Worm (Caenorhabditis elegans) whole organism, young adult: ENCODE results near the gene rpa-1.

Experiments used
- F49E8.2 ChIP-seq: sonication (generic microtip); optimal IDR thresholded peaks from 3 replicates; lab custom pipeline; 2017; ENCODE audit warnings: missing genetic modification characterization, mild to moderate bottlenecking, missing compliant biosample characterization, antibody characterized with exemption, moderate library complexity; ENCODE audit not compliant: insufficient read depth
- F57C9.4 ChIP-seq: sonication (generic microtip); optimal IDR thresholded peaks from 2 replicates; lab custom pipeline; 2017; ENCODE audit warnings: mild to moderate bottlenecking, missing genetic modification characterization, missing compliant biosample characterization
- K12H6.12 ChIP-seq: fragments of 200-800 bp; sonication (Bioruptor generic); optimal IDR thresholded peaks from 2 replicates; lab custom pipeline; 2018; ENCODE audit warnings: mild to moderate bottlenecking, missing genetic modification characterization, missing compliant biosample characterization
- ceh-27 ChIP-seq: fragments of 200-800 bp; sonication (Bioruptor generic); optimal IDR thresholded peaks from 2 replicates; lab custom pipeline; 2018; ENCODE audit warnings: mild to moderate bottlenecking, missing genetic modification characterization, moderate library complexity, missing compliant biosample characterization
- ceh-58 ChIP-seq: fragments of 200-800 bp; sonication (Bioruptor generic); IDR thresholded peaks from 2 replicates; pipeline ENCODE4 v1.3.6; 2022; ENCODE audit warnings: missing genetic modification characterization, missing compliant biosample characterization
- chd-7 ChIP-seq: sonication (generic microtip); optimal IDR thresholded peaks from 2 replicates; lab custom pipeline; 2016; ENCODE audit warnings: mild to moderate bottlenecking, missing genetic modification characterization, moderate library complexity, missing compliant biosample characterization
- hsf-1 ChIP-seq: fragments of 200-800 bp; sonication (Bioruptor generic); IDR thresholded peaks from 2 replicates; pipeline ENCODE4 v1.3.6; 2022; ENCODE audit warnings: missing genetic modification reagents, missing genetic modification characterization, missing compliant biosample characterization
- madf-3 ChIP-seq: fragments of 200-800 bp; sonication (Bioruptor generic); IDR thresholded peaks from 2 replicates; pipeline ENCODE4 v1.3.6; 2022; ENCODE audit warnings: missing genetic modification reagents, missing genetic modification characterization, missing compliant biosample characterization
- rpc-1 ChIP-seq, 2 experiments: fragments of 150-350 bp in 1 of 2; sonication (generic microtip) in 1 of 2; optimal IDR thresholded peaks; 2 replicates each; lab custom pipeline; 2014 to 2018; ENCODE audit warnings: missing biosample characterization in 1 of 2, missing genetic modification characterization in 1 of 2, missing genetic modification reagents in 1 of 2, missing genotype in 1 of 2
- unc-62 ChIP-seq: fragments of 150-350 bp; optimal IDR thresholded peaks from 2 replicates; lab custom pipeline; 2014; ENCODE audit warnings: missing biosample characterization, missing genetic modification reagents, missing genetic modification characterization
- ztf-6 ChIP-seq: fragments of 200-800 bp; sonication (Bioruptor generic); IDR thresholded peaks from 2 replicates; pipeline ENCODE4 v1.3.6; 2022; ENCODE audit warnings: missing genetic modification reagents, missing genetic modification characterization, missing compliant biosample characterization

ce11 chrII:7698406-7698805 lies 34.0 kb downstream of the rpa-1 start, which contains the start of gene B0495.5:
- TF ChIP-seq ztf-6 (GFP tag; lab: Robert Waterston, UW) (no peak), unc-62 (GFP tag; lab: Kevin White, UChicago) (no peak), ceh-58 (GFP tag; lab: Robert Waterston, UW) (no peak), rpc-1 (optimal IDR thresholded peaks at IDR 0.05; lab: Kevin White, UChicago) (no peak), rpc-1 (tag; optimal IDR thresholded peaks at IDR 0.05; lab: Kevin White, UChicago) (no peak), ceh-27 (GFP tag; lab: Kevin White, UChicago) (no peak), madf-3 (GFP tag; lab: Robert Waterston, UW) (no peak), F57C9.4 (tag; lab: Kevin White, UChicago) (no peak), K12H6.12 (tag; lab: Kevin White, UChicago) (no peak), hsf-1 (no peak), chd-7 (tag; lab: Kevin White, UChicago) (no peak), F49E8.2 (tag; lab: Kevin White, UChicago) (no peak)
